Worm (Caenorhabditis elegans) whole organism, midembryonic: ENCODE measurements around the gene far-3.

Source experiments
- T22C8.4 ChIP-seq: fragments of 200-800 bp; sonication (Bioruptor generic); IDR thresholded peaks from 2 replicates; pipeline ENCODE4 v1.3.6; 2022; ENCODE audit warnings: missing genetic modification characterization, missing compliant biosample characterization
- cog-1 ChIP-seq: sonication (generic microtip); optimal IDR thresholded peaks from 2 replicates; lab custom pipeline; 2016; ENCODE audit warnings: missing genetic modification characterization, missing compliant biosample characterization
- flt-1 ChIP-seq: fragments of 200-800 bp; sonication (Bioruptor generic); IDR thresholded peaks from 2 replicates; pipeline ENCODE4 v1.3.6; 2022; ENCODE audit warnings: missing genetic modification characterization, missing compliant biosample characterization
- klf-2 ChIP-seq: fragments of 200-800 bp; sonication (Bioruptor generic); conservative IDR thresholded peaks from 2 replicates; pipeline ENCODE4 v1.3.6; 2022; ENCODE audit warnings: missing genetic modification reagents, missing genetic modification characterization, missing compliant biosample characterization
- med-1 ChIP-seq: sonication (generic microtip); optimal IDR thresholded peaks from 2 replicates; lab custom pipeline; 2017; ENCODE audit warnings: missing genetic modification characterization, mild to moderate bottlenecking, missing compliant biosample characterization, antibody characterized with exemption, missing genetic modification reagents; ENCODE audit not compliant: insufficient read depth
- ref-1 ChIP-seq: fragments of 200-800 bp; sonication (Bioruptor generic); conservative IDR thresholded peaks from 2 replicates; pipeline ENCODE4 v1.3.6; 2022; ENCODE audit warnings: missing genetic modification reagents, missing genetic modification characterization, missing compliant biosample characterization
- tab-1 ChIP-seq: fragments of 200-800 bp; sonication (Bioruptor generic); IDR thresholded peaks from 2 replicates; pipeline ENCODE4 v1.3.6; 2022; ENCODE audit warnings: missing genetic modification characterization, missing compliant biosample characterization
- ztf-23 ChIP-seq: fragments of 200-800 bp; sonication (Bioruptor generic); IDR thresholded peaks from 2 replicates; pipeline ENCODE4 v1.3.6; 2022; ENCODE audit warnings: missing genetic modification reagents, missing genetic modification characterization, missing compliant biosample characterization
- ztf-29 ChIP-seq: fragments of 200-800 bp; sonication (Bioruptor generic); IDR thresholded peaks from 2 replicates; pipeline ENCODE4 v1.3.6; 2022; ENCODE audit warnings: missing genetic modification reagents, missing genetic modification characterization, missing compliant biosample characterization

DNA sequence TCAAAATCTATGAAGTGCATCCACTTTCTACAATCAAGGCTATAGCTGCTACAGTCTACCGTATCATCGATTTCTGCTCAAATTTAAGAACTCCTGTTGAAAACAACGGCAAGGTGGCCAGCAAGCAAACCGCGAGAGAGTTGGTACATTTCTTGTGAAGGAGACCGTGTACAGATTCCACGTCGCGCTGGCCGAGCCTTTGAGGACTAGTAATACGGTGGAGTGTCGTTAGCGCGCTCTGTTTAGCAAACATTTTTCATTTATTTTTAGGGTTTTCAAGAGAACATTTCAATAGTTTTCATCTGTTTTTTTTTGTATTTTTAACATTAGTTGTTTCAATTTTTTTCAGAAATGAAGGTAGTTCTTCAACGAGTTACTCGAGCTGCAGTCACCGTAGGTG lies 45.0 kb downstream of the far-3 start, which contains the start of gene pqn-68:
- TF ChIP-seq cog-1 (tag; lab: Kevin White, UChicago) (no peak), med-1 (GFP tag; lab: Kevin White, UChicago) (no peak), ref-1 (GFP tag; lab: Robert Waterston, UW) (no peak), ztf-29 (no peak), flt-1 (no peak), ztf-23 (GFP tag; lab: Robert Waterston, UW) (no peak), tab-1 (GFP tag; lab: Robert Waterston, UW) (no peak), T22C8.4 (GFP tag; lab: Robert Waterston, UW) (no peak), klf-2 (GFP tag; lab: Robert Waterston, UW) (no peak)
